Worm (Caenorhabditis elegans) whole organism, midembryonic: ENCODE measurements around the gene plc-1.

Source experiments
- T22C8.4 ChIP-seq: fragments of 200-800 bp; sonication (Bioruptor generic); IDR thresholded peaks from 2 replicates; pipeline ENCODE4 v1.3.6; 2022; ENCODE audit warnings: missing genetic modification characterization, missing compliant biosample characterization
- cog-1 ChIP-seq: sonication (generic microtip); optimal IDR thresholded peaks from 2 replicates; lab custom pipeline; 2016; ENCODE audit warnings: missing genetic modification characterization, missing compliant biosample characterization
- med-1 ChIP-seq: sonication (generic microtip); optimal IDR thresholded peaks from 2 replicates; lab custom pipeline; 2017; ENCODE audit warnings: missing genetic modification characterization, mild to moderate bottlenecking, missing compliant biosample characterization, antibody characterized with exemption, missing genetic modification reagents; ENCODE audit not compliant: insufficient read depth
- ref-1 ChIP-seq: fragments of 200-800 bp; sonication (Bioruptor generic); conservative IDR thresholded peaks from 2 replicates; pipeline ENCODE4 v1.3.6; 2022; ENCODE audit warnings: missing genetic modification reagents, missing genetic modification characterization, missing compliant biosample characterization
- tab-1 ChIP-seq: fragments of 200-800 bp; sonication (Bioruptor generic); IDR thresholded peaks from 2 replicates; pipeline ENCODE4 v1.3.6; 2022; ENCODE audit warnings: missing genetic modification characterization, missing compliant biosample characterization
- ztf-23 ChIP-seq: fragments of 200-800 bp; sonication (Bioruptor generic); IDR thresholded peaks from 2 replicates; pipeline ENCODE4 v1.3.6; 2022; ENCODE audit warnings: missing genetic modification reagents, missing genetic modification characterization, missing compliant biosample characterization
- ztf-29 ChIP-seq: fragments of 200-800 bp; sonication (Bioruptor generic); IDR thresholded peaks from 2 replicates; pipeline ENCODE4 v1.3.6; 2022; ENCODE audit warnings: missing genetic modification reagents, missing genetic modification characterization, missing compliant biosample characterization

- TF ChIP-seq ref-1 (GFP tag; lab: Robert Waterston, UW) (no peak), ztf-29 (GFP tag; lab: Robert Waterston, UW) (no peak), cog-1 (no peak), ztf-23 (GFP tag; lab: Robert Waterston, UW) (no peak), tab-1 (GFP tag; lab: Robert Waterston, UW) (no peak), T22C8.4 (GFP tag; lab: Robert Waterston, UW) (no peak), med-1 (GFP tag; lab: Kevin White, UChicago) (no peak)
These were observed 20.8 kb upstream of the plc-1 start, which contains the start of gene pgp-5 for ce11 chrX:10859211-10859610.
